Fruit fly (Drosophila melanogaster): ENCODE data around the gene Jon66Ci.

Jon66Ci gene

DNA sequence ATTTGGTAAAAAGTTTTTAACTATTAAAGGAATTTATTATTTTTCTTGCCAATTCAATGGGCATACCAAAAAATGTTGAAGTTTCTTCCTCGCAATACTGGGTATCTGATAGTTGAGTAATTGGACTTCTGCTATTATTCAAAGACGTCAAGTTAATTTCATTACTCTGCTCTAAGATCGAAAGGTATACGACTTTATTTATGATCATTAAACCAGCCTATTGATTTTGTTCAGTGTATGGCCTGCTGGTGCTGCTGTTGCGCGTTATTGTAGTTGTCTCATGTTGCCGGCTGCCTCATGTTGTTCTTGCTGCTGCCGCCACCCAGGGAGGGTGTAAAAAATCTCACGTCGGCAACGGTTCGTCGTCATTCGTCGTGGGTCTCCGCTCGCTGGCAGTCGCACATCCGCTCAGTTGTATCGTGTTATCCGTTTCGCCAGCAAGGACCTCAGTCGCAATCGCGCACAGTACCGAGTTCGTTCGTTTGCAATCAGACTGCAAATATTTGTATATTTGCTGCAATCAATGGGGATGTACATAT is 4.4 kb downstream of the Jon66Ci start, which contains the start of gene CG7120 (continued):
- peak; percentile 29; the same call in 1 of the 3 replicates for TF ChIP-seq croc (GFP tag; conservative IDR thresholded peaks at IDR 0.05)
- TF ChIP-seq dmrt11E (tag; optimal IDR thresholded peaks at IDR 0.05) = peak; percentile 66
- TF ChIP-seq Camta (GFP tag; optimal IDR thresholded peaks at IDR 0.05) = peak; percentile 1
- TF ChIP-seq Med (GFP tag) = peak; percentile 91
- TF ChIP-seq ftz-f1 (GFP tag; optimal IDR thresholded peaks at IDR 0.05) = no peak
- peak; percentile 52 for TF ChIP-seq CG18599 (GFP tag; optimal IDR thresholded peaks at IDR 0.05)
- TF ChIP-seq zf30C (GFP tag; optimal IDR thresholded peaks at IDR 0.05) = peak; percentile 82
- peak; percentile 58 for TF ChIP-seq CG2120 (GFP tag; optimal IDR thresholded peaks at IDR 0.05)
- TF ChIP-seq CG9876 (GFP tag; optimal IDR thresholded peaks at IDR 0.05) = no peak
- TF ChIP-seq CG12391 (tag; optimal IDR thresholded peaks at IDR 0.05) = peak; percentile 58
- 0 out of 3 replicates have a peak, but pooled peaks have one; percentile 29 for TF ChIP-seq dysf (GFP tag; IDR thresholded peaks at IDR 0.05)
- TF ChIP-seq CG11695 (GFP tag; IDR thresholded peaks at IDR 0.05) = peak; percentile 44; the same call in 2 of the 3 replicates
- no peak for TF ChIP-seq ERR (GFP tag; optimal IDR thresholded peaks at IDR 0.05)
- peak; percentile 24 for TF ChIP-seq NC2α (GFP tag; optimal IDR thresholded peaks at IDR 0.05)
- peak; percentile 37 for TF ChIP-seq Antp (GFP tag; optimal IDR thresholded peaks at IDR 0.05)
- no peak for TF ChIP-seq sima (GFP tag; optimal IDR thresholded peaks at IDR 0.05)
- peak; percentile 18 for TF ChIP-seq MTF-1 (GFP tag; optimal IDR thresholded peaks at IDR 0.05; ENCODE audit: borderline replicate concordance)
- 0 out of 2 replicates have a peak, but pooled peaks have one; percentile 32 for TF ChIP-seq Awh (GFP tag; IDR thresholded peaks at IDR 0.05)
- TF ChIP-seq scrt (GFP tag; optimal IDR thresholded peaks at IDR 0.05) = peak; percentile 36
- peak; percentile 62 for TF ChIP-seq ind (GFP tag; optimal IDR thresholded peaks at IDR 0.05)
- TF ChIP-seq bab2 (GFP tag; optimal IDR thresholded peaks at IDR 0.05) = peak; percentile 1
- no peak for TF ChIP-seq CG14050 (GFP tag; IDR thresholded peaks at IDR 0.05)
- TF ChIP-seq Ssrp (tag; optimal IDR thresholded peaks at IDR 0.05) = peak; percentile 50
- no peak for TF ChIP-seq luna (GFP tag; optimal IDR thresholded peaks at IDR 0.05)
- TF ChIP-seq CG17612 (GFP tag; IDR thresholded peaks at IDR 0.05) = no peak
- peak; percentile 54 for TF ChIP-seq row (GFP tag; IDR thresholded peaks at IDR 0.05)
- TF ChIP-seq danr (GFP tag; IDR thresholded peaks at IDR 0.05) = no peak

DNA sequence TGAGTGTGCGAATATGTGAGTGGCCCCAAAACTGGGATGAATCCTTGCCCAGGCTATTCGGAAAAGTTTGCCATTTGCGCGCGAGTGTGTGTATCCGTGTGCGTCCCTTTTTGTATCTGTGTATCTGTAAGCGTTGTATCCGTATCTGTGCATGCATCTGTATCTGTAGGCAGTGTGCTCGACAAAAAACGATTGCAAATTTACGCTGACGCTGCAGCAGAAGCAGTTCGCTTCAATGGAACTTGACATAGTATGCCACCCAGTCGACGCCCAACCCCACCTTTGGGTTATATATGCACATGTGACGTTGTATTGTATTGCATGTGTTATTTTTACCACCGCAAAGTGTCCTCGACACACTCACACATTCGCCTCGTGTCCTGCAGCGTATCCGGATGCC is 4.8 kb downstream of the Jon66Ci start:
- peak; percentile 36 for TF ChIP-seq twi (tag; optimal IDR thresholded peaks at IDR 0.05)
- peak; percentile 40 for TF ChIP-seq nerfin-1 (tag; optimal IDR thresholded peaks at IDR 0.05)
- TF ChIP-seq CG3163 (GFP tag; optimal IDR thresholded peaks at IDR 0.05) = no peak
- TF ChIP-seq cg (GFP tag; optimal IDR thresholded peaks at IDR 0.05) = peak; percentile 65

- TF ChIP-seq CG34224 (GFP tag; IDR thresholded peaks at IDR 0.05; ENCODE audit: partially characterized antibody) = no peak
- no peak for TF ChIP-seq Bgb (GFP tag; IDR thresholded peaks at IDR 0.05; ENCODE audit: partially characterized antibody)
- TF ChIP-seq CG11504 (tag; optimal IDR thresholded peaks at IDR 0.05) = no peak
- no peak for TF ChIP-seq sima (GFP tag; optimal IDR thresholded peaks at IDR 0.05)
- TF ChIP-seq CG9932 (GFP tag; IDR thresholded peaks at IDR 0.05) = no peak
- no peak for TF ChIP-seq CG6683 (GFP tag; optimal IDR thresholded peaks at IDR 0.05)
- TF ChIP-seq CG12659 (GFP tag; optimal IDR thresholded peaks at IDR 0.05) = no peak
- TF ChIP-seq CG11093 (GFP tag; IDR thresholded peaks at IDR 0.05) = peak; percentile 15; the same call in 1 of the 3 replicates
- no peak for TF ChIP-seq cg (GFP tag; optimal IDR thresholded peaks at IDR 0.05)
- TF ChIP-seq GATAe (GFP tag; conservative IDR thresholded peaks at IDR 0.05) = no peak
- no peak for TF ChIP-seq CG30431 (GFP tag; optimal IDR thresholded peaks at IDR 0.05)
- TF ChIP-seq wor (GFP tag; IDR thresholded peaks at IDR 0.05) = no peak
- 0 out of 2 replicates have a peak, but pooled peaks have one; percentile 33 for TF ChIP-seq Rfx (GFP tag; IDR thresholded peaks at IDR 0.05)
- no peak for TF ChIP-seq Jarid2 (GFP tag; optimal IDR thresholded peaks at IDR 0.05)
- no peak for TF ChIP-seq Six4 (GFP tag; optimal IDR thresholded peaks at IDR 0.05)
- TF ChIP-seq CG1233 (GFP tag; optimal IDR thresholded peaks at IDR 0.05) = no peak
- TF ChIP-seq chinmo (GFP tag; IDR thresholded peaks at IDR 0.05; ENCODE audit: partially characterized antibody) = no peak
- no peak for TF ChIP-seq Stat92E (GFP tag; optimal IDR thresholded peaks at IDR 0.05)
Observed at dm6 chr3L:8398763-8399445, 7.6 kb downstream of the Jon66Ci start.

Data from whole organism, embryonic.